Fruit fly (Drosophila melanogaster) whole organism, pupa: ENCODE results near the gene CG9743.

Source experiments
- CG10348 ChIP-seq: fragments of 200-800 bp; sonication (Bioruptor generic); IDR thresholded peaks from 2 replicates; pipeline ENCODE4 v1.3.6; 2022; ENCODE audit warnings: missing biosample characterization, missing genetic modification characterization
- Pif1A ChIP-seq: fragments of 200-800 bp; sonication (Bioruptor generic); optimal IDR thresholded peaks from 3 replicates; lab custom pipeline; 2016; ENCODE audit warnings: missing biosample characterization, missing genetic modification characterization

dm6 chr3R:30245739-30246589 lies 43.2 kb upstream of the CG9743 start:
- TF ChIP-seq CG10348 (GFP tag; lab: Robert Waterston, UW) (no peak), Pif1A (no peak)
